Worm (Caenorhabditis elegans): ENCODE data around the gene C18D11.6.

The C18D11.6 gene

ce11 chrIII:11824088-11824487 is 13.7 kb downstream of the C18D11.6 start:
- no peak for TF ChIP-seq ceh-18 (tag; optimal IDR thresholded peaks at IDR 0.05)
- TF ChIP-seq ceh-2 (tag; optimal IDR thresholded peaks at IDR 0.05), result no peak
- TF ChIP-seq madf-2 (tag; optimal IDR thresholded peaks at IDR 0.05), result no peak
- no peak for TF ChIP-seq F13H6.1 (tag; optimal IDR thresholded peaks at IDR 0.05)
- no peak for TF ChIP-seq hlh-15 (tag; optimal IDR thresholded peaks at IDR 0.05)
- no peak for TF ChIP-seq sdc-2 (tag; optimal IDR thresholded peaks at IDR 0.05)
- TF ChIP-seq ets-4 (tag; optimal IDR thresholded peaks at IDR 0.05), result no peak
- TF ChIP-seq gmeb-2 (tag; optimal IDR thresholded peaks at IDR 0.05), result no peak
- TF ChIP-seq Y22D7AL.16 (tag; optimal IDR thresholded peaks at IDR 0.05), result no peak
- no peak for TF ChIP-seq nhr-11 (tag; optimal IDR thresholded peaks at IDR 0.05)
- TF ChIP-seq ceh-19 (GFP tag; optimal IDR thresholded peaks at IDR 0.05), result no peak
- TF ChIP-seq ceh-30 (tag; optimal IDR thresholded peaks at IDR 0.05), result no peak
- TF ChIP-seq pros-1 (tag; optimal IDR thresholded peaks at IDR 0.05), result no peak
- no peak for TF ChIP-seq hlh-30 (tag; optimal IDR thresholded peaks at IDR 0.05; ENCODE audit: insufficient read depth)
- no peak for TF ChIP-seq unc-86 (tag; optimal IDR thresholded peaks at IDR 0.05)

- no peak for TF ChIP-seq hlh-15 (tag; optimal IDR thresholded peaks at IDR 0.05)
- TF ChIP-seq gmeb-2 (tag; optimal IDR thresholded peaks at IDR 0.05), result no peak
Observed at ce11 chrIII:11824580-11824979, 14.2 kb downstream of the C18D11.6 start.

- TF ChIP-seq ceh-24 (tag; optimal IDR thresholded peaks at IDR 0.05) (no peak), fkh-10 (GFP tag; optimal IDR thresholded peaks at IDR 0.05) (no peak), hlh-6 (tag; optimal IDR thresholded peaks at IDR 0.05) (no peak), hlh-15 (tag; optimal IDR thresholded peaks at IDR 0.05) (no peak), F13H6.1 (tag; optimal IDR thresholded peaks at IDR 0.05) (no peak), zip-5 (tag; optimal IDR thresholded peaks at IDR 0.05) (no peak), ceh-30 (tag; optimal IDR thresholded peaks at IDR 0.05) (no peak), K09A11.1 (tag; optimal IDR thresholded peaks at IDR 0.05; ENCODE audit: insufficient read depth) (no peak), ceh-6 (GFP tag; optimal IDR thresholded peaks at IDR 0.05) (no peak), unc-55 (GFP tag; optimal IDR thresholded peaks at IDR 0.05) (peak; percentile 40), unc-3 (GFP tag; conservative IDR thresholded peaks at IDR 0.05) (no peak), unc-3 (tag; optimal IDR thresholded peaks at IDR 0.05) (no peak), pat-9 (tag; optimal IDR thresholded peaks at IDR 0.05) (no peak), pax-1 (tag; optimal IDR thresholded peaks at IDR 0.05) (peak; percentile 51), eyg-1 (tag; optimal IDR thresholded peaks at IDR 0.05) (no peak), unc-86 (tag; optimal IDR thresholded peaks at IDR 0.05) (no peak), fkh-6 (tag; optimal IDR thresholded peaks at IDR 0.05) (no peak), nhr-232 (tag; optimal IDR thresholded peaks at IDR 0.05) (no peak), C38D4.7 (GFP tag; optimal IDR thresholded peaks at IDR 0.05) (no peak), dmd-4 (tag; optimal IDR thresholded peaks at IDR 0.05; ENCODE audit: borderline replicate concordance) (no peak), nhr-11 (tag; optimal IDR thresholded peaks at IDR 0.05) (no peak), ceh-31 (tag; optimal IDR thresholded peaks at IDR 0.05) (peak; percentile 80), K02D7.2 (tag; optimal IDR thresholded peaks at IDR 0.05) (no peak), fax-1 (tag; optimal IDR thresholded peaks at IDR 0.05) (no peak), ets-4 (tag; optimal IDR thresholded peaks at IDR 0.05) (peak; percentile 35), che-1 (tag; optimal IDR thresholded peaks at IDR 0.05) (no peak), dve-1 (tag; optimal IDR thresholded peaks at IDR 0.05) (peak; percentile 30), ceh-14 (tag; optimal IDR thresholded peaks at IDR 0.05) (no peak), lin-11 (tag; optimal IDR thresholded peaks at IDR 0.05) (no peak), ceh-9 (tag; optimal IDR thresholded peaks at IDR 0.05) (no peak), pqm-1 (tag; optimal IDR thresholded peaks at IDR 0.05) (no peak), ama-1 (optimal IDR thresholded peaks at IDR 0.05) (no peak), nfya-1 (tag; optimal IDR thresholded peaks at IDR 0.05) (peak; percentile 81), sox-4 (tag; optimal IDR thresholded peaks at IDR 0.05) (no peak), ceh-2 (tag; optimal IDR thresholded peaks at IDR 0.05) (peak; percentile 26), pha-2 (tag; optimal IDR thresholded peaks at IDR 0.05) (no peak), mec-3 (tag; optimal IDR thresholded peaks at IDR 0.05; ENCODE audit: borderline replicate concordance) (no peak), sox-2 (GFP tag; IDR thresholded peaks at IDR 0.05) (no peak), tbx-2 (tag; optimal IDR thresholded peaks at IDR 0.05) (peak; percentile 39), ceh-19 (GFP tag; optimal IDR thresholded peaks at IDR 0.05) (no peak), syd-9 (tag; optimal IDR thresholded peaks at IDR 0.05) (no peak), T23F11.4 (GFP tag; optimal IDR thresholded peaks at IDR 0.05) (no peak), pros-1 (tag; optimal IDR thresholded peaks at IDR 0.05) (no peak), Y22D7AL.16 (tag; optimal IDR thresholded peaks at IDR 0.05) (no peak)
Observed at ce11 chrIII:11825654-11826053, 15.3 kb downstream of the C18D11.6 start.

Data from whole organism, late embryonic.